Worm (Caenorhabditis elegans) whole organism, early embryonic: Measurements from ENCODE around the gene F09E5.3.

Experiments
- F13C5.2 ChIP-seq: sonication (generic microtip); optimal IDR thresholded peaks from 2 replicates; lab custom pipeline; 2017; ENCODE audit warnings: mild to moderate bottlenecking, missing genetic modification characterization, inconsistent platforms, missing compliant biosample characterization
- ama-1 ChIP-seq: fragments of 150-350 bp; optimal IDR thresholded peaks from 2 replicates; lab custom pipeline; 2014
- ets-7 ChIP-seq: sonication (generic microtip); optimal IDR thresholded peaks from 2 replicates; lab custom pipeline; 2016; ENCODE audit warnings: missing genotype, missing genetic modification characterization, missing compliant biosample characterization
- flt-1 ChIP-seq: fragments of 200-800 bp; sonication (Bioruptor generic); IDR thresholded peaks from 2 replicates; pipeline ENCODE4 v1.3.6; 2022; ENCODE audit warnings: missing genetic modification characterization, missing compliant biosample characterization
- hmg-4 ChIP-seq: fragments of 200-800 bp; sonication (Bioruptor generic); optimal IDR thresholded peaks from 2 replicates; lab custom pipeline; 2018; ENCODE audit warnings: mild to moderate bottlenecking, missing genetic modification characterization, missing compliant biosample characterization
- hnd-1 ChIP-seq: sonication (generic microtip); optimal IDR thresholded peaks from 2 replicates; lab custom pipeline; 2016; ENCODE audit warnings: missing genetic modification characterization, missing compliant biosample characterization
- sea-1 ChIP-seq: fragments of 200-800 bp; sonication (Bioruptor generic); conservative IDR thresholded peaks from 2 replicates; pipeline ENCODE4 v1.3.6; 2022; ENCODE audit warnings: missing genetic modification characterization, missing compliant biosample characterization
- tbx-11 ChIP-seq: fragments of 200-800 bp; sonication (Bioruptor generic); IDR thresholded peaks from 2 replicates; pipeline ENCODE4 v1.3.6; 2022; ENCODE audit warnings: missing genetic modification characterization, missing compliant biosample characterization
- tbx-37 ChIP-seq: fragments of 200-800 bp; sonication (Bioruptor generic); conservative IDR thresholded peaks from 2 replicates; pipeline ENCODE4 v1.3.6; 2022; ENCODE audit warnings: missing genetic modification reagents, missing genetic modification characterization, missing compliant biosample characterization
- tra-4 ChIP-seq: sonication (generic microtip); optimal IDR thresholded peaks from 2 replicates; lab custom pipeline; 2017; ENCODE audit warnings: missing genetic modification characterization, missing compliant biosample characterization

- no peak for TF ChIP-seq sea-1 (GFP tag; lab: Robert Waterston, UW)
- TF ChIP-seq tbx-37: no peak
- no peak for TF ChIP-seq flt-1
- no peak for TF ChIP-seq ets-7 (tag; lab: Kevin White, UChicago)
- TF ChIP-seq ama-1 (lab: Kevin White, UChicago): no peak
- no peak for TF ChIP-seq tra-4 (tag; lab: Kevin White, UChicago)
- TF ChIP-seq hmg-4 (GFP tag; lab: Kevin White, UChicago): no peak
- TF ChIP-seq tbx-11 (GFP tag; lab: Robert Waterston, UW): no peak
- TF ChIP-seq hnd-1 (tag; lab: Kevin White, UChicago): no peak
- TF ChIP-seq F13C5.2: no peak
Measured at ce11 chrII:5351799-5352198, 22.0 kb upstream of the F09E5.3 start, which contains the start of gene F09E5.7.
